Fruit fly (Drosophila melanogaster) whole organism, embryonic: ENCODE measurements around the gene CG14329.
A peak's percentile ranks its signal among the peaks of the same experiment; 100 is the strongest.

Experiments used
- ATbp ChIP-seq: fragments of 200-800 bp; sonication (Bioruptor generic); optimal IDR thresholded peaks from 2 replicates; lab custom pipeline; 2017; ENCODE audit warnings: missing biosample characterization, mild to moderate bottlenecking, missing genetic modification characterization, missing genetic modification reagents
- CG10267 ChIP-seq: fragments of 200-800 bp; sonication (Bioruptor generic); optimal IDR thresholded peaks from 2 replicates; lab custom pipeline; 2018; ENCODE audit warnings: missing biosample characterization, mild to moderate bottlenecking, missing genetic modification characterization, moderate library complexity
- CG10274 ChIP-seq: fragments of 200-800 bp; sonication (Bioruptor generic); optimal IDR thresholded peaks from 3 replicates; lab custom pipeline; 2017; ENCODE audit warnings: missing biosample characterization, mild to moderate bottlenecking, missing genetic modification characterization
- CG11085 ChIP-seq: fragments of 200-800 bp; sonication (Bioruptor generic); IDR thresholded peaks from 2 replicates; pipeline ENCODE4 v1.3.6; 2022; ENCODE audit warnings: missing biosample characterization, missing genetic modification characterization
- CG12219 ChIP-seq: fragments of 200-800 bp; sonication (Bioruptor generic); optimal IDR thresholded peaks from 3 replicates; lab custom pipeline; 2018; ENCODE audit warnings: missing biosample characterization, mild to moderate bottlenecking, missing genetic modification characterization
- CG14667 ChIP-seq: fragments of 200-800 bp; sonication (Bioruptor generic); IDR thresholded peaks from 2 replicates; pipeline ENCODE4 v1.3.6; 2022; ENCODE audit warnings: missing biosample characterization, missing genetic modification characterization
- CG14710 ChIP-seq: fragments of 200-800 bp; sonication (Bioruptor generic); optimal IDR thresholded peaks from 3 replicates; lab custom pipeline; 2019; ENCODE audit warnings: missing biosample characterization, mild to moderate bottlenecking, missing genetic modification characterization, moderate library complexity
- CG17568 ChIP-seq: fragments of 200-800 bp; sonication (Bioruptor generic); optimal IDR thresholded peaks from 2 replicates; lab custom pipeline; 2018; ENCODE audit warnings: missing biosample characterization, mild to moderate bottlenecking, missing genetic modification characterization, moderate library complexity
- CG2129 ChIP-seq: fragments of 200-800 bp; sonication (Bioruptor generic); IDR thresholded peaks from 2 replicates; pipeline ENCODE4 v1.3.6; 2022; ENCODE audit warnings: missing biosample characterization, missing genetic modification characterization; ENCODE audit not compliant: partially characterized antibody
- CG30020 ChIP-seq: fragments of 200-800 bp; optimal IDR thresholded peaks from 2 replicates; lab custom pipeline; 2019; ENCODE audit warnings: missing biosample characterization, mild to moderate bottlenecking, missing genetic modification characterization, moderate library complexity
- CG33213 ChIP-seq: fragments of 200-800 bp; sonication (Bioruptor generic); optimal IDR thresholded peaks from 3 replicates; lab custom pipeline; 2016; ENCODE audit warnings: missing biosample characterization, missing genetic modification characterization
- CG34376 ChIP-seq: fragments of 200-800 bp; sonication (Bioruptor generic); optimal IDR thresholded peaks from 2 replicates; lab custom pipeline; 2018; ENCODE audit warnings: missing biosample characterization, mild to moderate bottlenecking, missing genetic modification characterization
- CG4360 ChIP-seq: fragments of 200-800 bp; sonication (Bioruptor generic); IDR thresholded peaks from 2 replicates; pipeline ENCODE4 v1.3.6; 2022; ENCODE audit warnings: missing biosample characterization, missing genetic modification characterization
- CG5953 ChIP-seq: fragments of 200-800 bp; sonication (Bioruptor generic); IDR thresholded peaks from 2 replicates; pipeline ENCODE4 v1.3.6; 2022; ENCODE audit warnings: missing biosample characterization, missing genetic modification characterization
- CG6654 ChIP-seq: fragments of 200-800 bp; sonication (Bioruptor generic); optimal IDR thresholded peaks from 2 replicates; lab custom pipeline; 2017; ENCODE audit warnings: missing biosample characterization, mild to moderate bottlenecking, missing genetic modification characterization
- CG7357 ChIP-seq: fragments of 200-800 bp; sonication (Bioruptor generic); IDR thresholded peaks from 3 replicates; pipeline ENCODE4 v1.3.6; 2022; ENCODE audit warnings: missing biosample characterization, missing genetic modification characterization
- CG7839 ChIP-seq: fragments of 200-800 bp; sonication (Bioruptor generic); optimal IDR thresholded peaks from 3 replicates; lab custom pipeline; 2018; ENCODE audit warnings: missing biosample characterization, mild to moderate bottlenecking, missing genetic modification characterization, moderate library complexity
- CG7928 ChIP-seq: fragments of 200-800 bp; sonication (Bioruptor generic); optimal IDR thresholded peaks from 2 replicates; lab custom pipeline; 2017; ENCODE audit warnings: missing biosample characterization, mild to moderate bottlenecking, missing genetic modification characterization
- CG7963 ChIP-seq: fragments of 200-800 bp; sonication (Bioruptor generic); IDR thresholded peaks from 3 replicates; pipeline ENCODE4 v1.3.6; 2022; ENCODE audit warnings: missing biosample characterization, missing genetic modification characterization; ENCODE audit not compliant: partially characterized antibody
- CHES-1-like ChIP-seq: fragments of 200-800 bp; sonication (Bioruptor generic); optimal IDR thresholded peaks from 2 replicates; lab custom pipeline; 2016; ENCODE audit warnings: missing biosample characterization, missing genetic modification characterization
- D ChIP-seq, 2 experiments: fragments of 200-800 bp in 1 of 2; fragments of >200 bp in 1 of 2; sonication (Bioruptor generic) in 1 of 2; optimal IDR thresholded peaks; 2 replicates in 1 of 2; 3 replicates in 1 of 2; lab custom pipeline; 2017; ENCODE audit warnings: mild to moderate bottlenecking in 1 of 2, missing biosample characterization in 1 of 2, missing genetic modification characterization in 1 of 2, missing genetic modification reagents in 1 of 2
- Dp ChIP-seq: fragments of 200-800 bp; sonication (Bioruptor generic); optimal IDR thresholded peaks from 2 replicates; lab custom pipeline; 2018; ENCODE audit warnings: missing biosample characterization, mild to moderate bottlenecking, missing genetic modification characterization, moderate library complexity
- Elba2 ChIP-seq: fragments of 200-800 bp; sonication (Bioruptor generic); optimal IDR thresholded peaks from 3 replicates; lab custom pipeline; 2016; ENCODE audit warnings: missing biosample characterization, missing genetic modification characterization
- H2.0 ChIP-seq: fragments of 200-800 bp; sonication (Bioruptor generic); IDR thresholded peaks from 2 replicates; pipeline ENCODE4 v1.3.6; 2022; ENCODE audit warnings: missing biosample characterization, missing genetic modification characterization
- Hr3 ChIP-seq: fragments of 200-800 bp; sonication (Bioruptor generic); optimal IDR thresholded peaks from 3 replicates; lab custom pipeline; 2016; ENCODE audit warnings: missing biosample characterization, missing genetic modification characterization
- Nf-YC ChIP-seq: fragments of 200-800 bp; optimal IDR thresholded peaks from 3 replicates; lab custom pipeline; 2019; ENCODE audit warnings: missing biosample characterization, mild to moderate bottlenecking, missing genetic modification characterization, moderate library complexity
- Pdp1 ChIP-seq, 2 experiments: fragments of 200-800 bp; sonication (Bioruptor generic); optimal IDR thresholded peaks; 3 replicates each; lab custom pipeline; 2016; ENCODE audit warnings: missing biosample characterization in 2 of 2, missing genetic modification characterization in 2 of 2, mild to moderate bottlenecking in 1 of 2, moderate library complexity in 1 of 2
- Ravus ChIP-seq: fragments of 200-800 bp; sonication (Bioruptor generic); IDR thresholded peaks from 2 replicates; pipeline ENCODE4 v1.3.6; 2022; ENCODE audit warnings: missing biosample characterization, missing genetic modification characterization
- Rx ChIP-seq: fragments of 200-800 bp; sonication (Bioruptor generic); IDR thresholded peaks from 2 replicates; pipeline ENCODE4 v1.3.6; 2022; ENCODE audit warnings: missing biosample characterization, missing genetic modification characterization
- Sry-δ ChIP-seq: fragments of 200-800 bp; sonication (Bioruptor generic); optimal IDR thresholded peaks from 2 replicates; lab custom pipeline; 2016; ENCODE audit warnings: missing biosample characterization, missing genetic modification characterization
- amos ChIP-seq: fragments of 200-800 bp; sonication (Bioruptor generic); IDR thresholded peaks from 2 replicates; pipeline ENCODE4 v1.3.6; 2022; ENCODE audit warnings: missing biosample characterization, missing genetic modification characterization; ENCODE audit not compliant: partially characterized antibody
- aop ChIP-seq: fragments of 200-800 bp; sonication (Bioruptor generic); IDR thresholded peaks from 2 replicates; pipeline ENCODE4 v1.3.6; 2022; ENCODE audit warnings: missing biosample characterization, missing genetic modification characterization
- ap ChIP-seq: fragments of 200-800 bp; sonication (Bioruptor generic); IDR thresholded peaks from 2 replicates; pipeline ENCODE4 v1.3.6; 2022; ENCODE audit warnings: missing biosample characterization, missing genetic modification characterization
- ash1 ChIP-seq: fragments of 200-800 bp; sonication (Bioruptor generic); optimal IDR thresholded peaks from 2 replicates; lab custom pipeline; 2018; ENCODE audit warnings: missing biosample characterization, mild to moderate bottlenecking, missing genetic modification characterization
- dm ChIP-seq: fragments of 200-800 bp; sonication (Bioruptor generic); optimal IDR thresholded peaks from 3 replicates; lab custom pipeline; 2016; ENCODE audit warnings: missing biosample characterization, missing genetic modification characterization
- dmrt11E ChIP-seq: fragments of 200-800 bp; sonication (Bioruptor generic); optimal IDR thresholded peaks from 3 replicates; lab custom pipeline; 2018; ENCODE audit warnings: missing biosample characterization, mild to moderate bottlenecking, missing genetic modification characterization, moderate library complexity
- emc ChIP-seq: fragments of 200-800 bp; sonication (Bioruptor generic); optimal IDR thresholded peaks from 2 replicates; lab custom pipeline; 2016; ENCODE audit warnings: missing biosample characterization, missing genetic modification characterization
- fd64A ChIP-seq: fragments of 200-800 bp; sonication (Bioruptor generic); optimal IDR thresholded peaks from 3 replicates; lab custom pipeline; 2018; ENCODE audit warnings: missing biosample characterization, mild to moderate bottlenecking, missing genetic modification characterization
- gce ChIP-seq: fragments of 200-800 bp; sonication (Bioruptor generic); IDR thresholded peaks from 3 replicates; pipeline ENCODE4 v1.3.6; 2022; ENCODE audit warnings: missing biosample characterization, missing genetic modification characterization
- gcm ChIP-seq: fragments of 200-800 bp; sonication (Bioruptor generic); optimal IDR thresholded peaks from 2 replicates; lab custom pipeline; 2019; ENCODE audit warnings: missing biosample characterization, mild to moderate bottlenecking, missing genetic modification characterization, moderate library complexity
- hkb ChIP-seq, 2 experiments: fragments of 200-800 bp in 1 of 2; fragments of >200 bp in 1 of 2; sonication (Bioruptor generic) in 1 of 2; IDR thresholded peaks in 1 of 2; optimal IDR thresholded peaks in 1 of 2; 2 replicates each; pipeline versions ENCODE4 v1.3.6 to Lab custom; 2017 to 2022; ENCODE audit warnings: missing biosample characterization in 1 of 2, missing genetic modification characterization in 1 of 2
- lilli ChIP-seq: fragments of 200-800 bp; sonication (Bioruptor generic); optimal IDR thresholded peaks from 3 replicates; lab custom pipeline; 2016; ENCODE audit warnings: missing biosample characterization, missing genetic modification characterization
- sd ChIP-seq: fragments of 200-800 bp; sonication (Bioruptor generic); optimal IDR thresholded peaks from 3 replicates; lab custom pipeline; 2018; ENCODE audit warnings: missing biosample characterization, mild to moderate bottlenecking, missing genetic modification characterization, moderate library complexity
- sob ChIP-seq: fragments of 200-800 bp; sonication (Bioruptor generic); IDR thresholded peaks from 2 replicates; pipeline ENCODE4 v1.3.6; 2022; ENCODE audit warnings: missing biosample characterization, missing genetic modification characterization
- tap ChIP-seq: fragments of 200-800 bp; optimal IDR thresholded peaks from 3 replicates; lab custom pipeline; 2019; ENCODE audit warnings: missing biosample characterization, mild to moderate bottlenecking, missing genetic modification characterization, moderate library complexity
- tna ChIP-seq: fragments of 200-800 bp; sonication (Bioruptor generic); IDR thresholded peaks from 2 replicates; pipeline ENCODE4 v1.3.6; 2022; ENCODE audit warnings: missing biosample characterization, missing genetic modification characterization; ENCODE audit not compliant: partially characterized antibody
- trem ChIP-seq: fragments of 200-800 bp; optimal IDR thresholded peaks from 3 replicates; lab custom pipeline; 2019; ENCODE audit warnings: missing biosample characterization, mild to moderate bottlenecking, missing genetic modification characterization, moderate library complexity
- unpg ChIP-seq: fragments of 200-800 bp; sonication (Bioruptor generic); optimal IDR thresholded peaks from 3 replicates; lab custom pipeline; 2018; ENCODE audit warnings: missing biosample characterization, mild to moderate bottlenecking, missing genetic modification characterization, moderate library complexity

Gene CG14329

DNA sequence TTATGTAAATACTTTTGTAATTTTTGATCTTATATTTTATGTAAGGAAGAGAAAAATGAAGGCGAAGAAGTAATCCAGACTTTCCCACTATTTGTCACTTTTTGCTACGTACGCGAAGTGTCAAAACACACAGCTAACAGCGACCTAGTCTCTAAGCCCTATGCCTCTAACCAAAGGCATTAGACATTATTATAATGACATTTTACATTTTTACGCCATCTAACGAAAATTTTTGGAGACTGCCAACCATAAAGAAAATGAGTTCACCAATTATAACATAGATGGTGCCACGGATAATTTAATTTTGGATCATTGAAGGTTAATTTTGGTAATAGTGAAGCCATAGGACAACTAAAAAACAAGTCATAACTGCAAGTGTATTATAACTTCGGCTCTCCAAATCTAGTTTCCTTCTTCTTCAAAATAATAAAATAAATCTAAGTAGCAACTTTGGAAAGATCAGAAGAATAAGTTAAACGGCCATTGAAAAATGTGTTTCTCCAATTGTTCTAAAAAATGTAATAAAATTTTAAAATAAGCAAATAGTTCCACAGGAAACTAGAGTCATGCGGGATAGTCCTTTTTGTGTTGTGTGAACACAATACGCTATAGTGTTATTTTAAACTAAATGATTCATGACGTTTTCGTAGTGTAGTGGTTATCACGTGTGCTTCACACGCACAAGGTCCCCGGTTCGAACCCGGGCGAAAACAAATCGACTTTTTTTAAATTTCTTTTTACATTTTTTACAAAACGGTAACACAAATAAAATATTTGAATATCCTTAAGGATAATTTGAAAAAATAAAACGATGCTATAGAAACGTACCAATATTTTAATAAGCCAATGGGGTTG is 8.2 kb downstream of the CG14329 start (continued):
- TF ChIP-seq CG17568 (GFP tag; lab: Kevin White, UChicago) (peak; percentile 39), ash1 (no peak), Ravus (no peak), CG12219 (GFP tag; lab: Kevin White, UChicago) (no peak), CG7963 (GFP tag; lab: Robert Waterston, UW) (peak; percentile 48), gcm (GFP tag; lab: Kevin White, UChicago) (peak; percentile 3), Sry-δ (GFP tag; lab: Kevin White, UChicago) (no peak), dm (GFP tag; lab: Kevin White, UChicago) (no peak), CHES-1-like (no peak), ap (GFP tag; lab: Robert Waterston, UW) (no peak), H2.0 (no peak), tap (tag; lab: Kevin White, UChicago) (no peak), CG14710 (tag; lab: Kevin White, UChicago) (no peak), Hr3 (GFP tag; lab: Kevin White, UChicago) (peak; percentile 14), gce (GFP tag; lab: Robert Waterston, UW) (no peak), sob (GFP tag; lab: Robert Waterston, UW) (0 out of 2 replicates have a peak, but pooled peaks have one; percentile 14), CG7839 (tag; lab: Kevin White, UChicago) (no peak), CG10267 (tag; lab: Kevin White, UChicago) (peak; percentile 10), CG11085 (GFP tag; lab: Robert Waterston, UW) (0 out of 2 replicates have a peak, but pooled peaks have one; percentile 32), ATbp (GFP tag; lab: Kevin White, UChicago) (peak; percentile 9), Elba2 (GFP tag; lab: Kevin White, UChicago) (no peak), CG33213 (no peak), lilli (GFP tag; lab: Kevin White, UChicago) (peak; percentile 40), emc (GFP tag; lab: Kevin White, UChicago) (no peak), fd64A (GFP tag; lab: Kevin White, UChicago) (no peak), CG6654 (GFP tag; lab: Kevin White, UChicago) (no peak), tna (GFP tag; lab: Robert Waterston, UW) (no peak), CG30020 (tag; lab: Kevin White, UChicago) (no peak), CG10274 (GFP tag; lab: Kevin White, UChicago) (no peak), trem (no peak), Rx (GFP tag; lab: Robert Waterston, UW) (no peak), CG14667 (no peak), Nf-YC (no peak), dmrt11E (no peak), CG5953 (no peak), Dp (no peak), CG34376 (GFP tag; lab: Kevin White, UChicago) (peak; percentile 63), CG7928 (no peak), sd (tag; lab: Kevin White, UChicago) (no peak), amos (peak; percentile 50), D (optimal IDR thresholded peaks at IDR 0.05; lab: Kevin White, UChicago) (no peak), D (GFP tag; optimal IDR thresholded peaks at IDR 0.05; lab: Kevin White, UChicago) (no peak), unpg (GFP tag; lab: Kevin White, UChicago) (no peak), CG4360 (GFP tag; lab: Robert Waterston, UW) (no peak), CG7357 (GFP tag; lab: Robert Waterston, UW) (no peak), CG2129 (GFP tag; lab: Robert Waterston, UW) (no peak), Pdp1 (GFP tag; optimal IDR thresholded peaks at IDR 0.05; lab: Kevin White, UChicago) (peak; percentile 25 to 27), hkb (optimal IDR thresholded peaks at IDR 0.05; lab: Kevin White, UChicago) (no peak), hkb (GFP tag; IDR thresholded peaks at IDR 0.05; lab: Robert Waterston, UW) (no peak), aop (GFP tag; lab: Robert Waterston, UW) (no peak)
